Worm (Caenorhabditis elegans): ENCODE data around the gene srd-65.

DNA sequence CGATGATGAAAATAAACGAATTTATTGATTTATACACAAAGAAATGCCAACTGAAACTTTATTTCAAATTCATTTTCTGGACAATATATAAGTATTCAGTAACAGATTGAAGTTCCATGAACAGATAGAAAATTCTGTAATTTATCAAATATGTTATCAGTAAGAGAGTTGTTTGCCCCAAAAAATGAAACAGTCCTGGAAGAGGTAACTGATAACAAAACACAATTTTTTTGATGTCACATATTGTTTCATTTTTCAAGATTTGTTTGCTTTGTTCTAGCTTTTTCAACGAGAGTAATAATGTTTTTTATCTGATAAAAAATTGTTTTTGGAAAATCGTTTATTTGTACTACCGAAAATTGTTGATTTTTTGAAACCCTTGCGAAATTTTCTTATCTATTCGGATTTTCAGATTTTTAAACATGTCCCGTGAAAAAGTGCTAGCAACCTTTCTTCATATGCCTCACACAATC is 29.2 kb upstream of the srd-65 start, which contains the start of gene fbxa-73:
- TF ChIP-seq egl-18 (GFP tag; IDR thresholded peaks at IDR 0.05) (no peak), ztf-3 (GFP tag; optimal IDR thresholded peaks at IDR 0.05) (no peak), ceh-40 (GFP tag; IDR thresholded peaks at IDR 0.05) (no peak), zfh-2 (GFP tag; conservative IDR thresholded peaks at IDR 0.05) (no peak), ceh-27 (GFP tag; optimal IDR thresholded peaks at IDR 0.05) (no peak), ztf-22 (GFP tag; optimal IDR thresholded peaks at IDR 0.05) (no peak), egrh-3 (GFP tag; IDR thresholded peaks at IDR 0.05) (no peak), ztf-25 (GFP tag; IDR thresholded peaks at IDR 0.05) (no peak), Y67H2A.10 (GFP tag; conservative IDR thresholded peaks at IDR 0.05) (no peak), ets-4 (GFP tag; optimal IDR thresholded peaks at IDR 0.05) (no peak), nfyb-1 (GFP tag; IDR thresholded peaks at IDR 0.05) (no peak), F49E8.2 (tag; optimal IDR thresholded peaks at IDR 0.05; ENCODE audit: insufficient read depth) (no peak), snpc-1.1 (tag; optimal IDR thresholded peaks at IDR 0.05; ENCODE audit: insufficient read depth) (no peak)
